Fruit fly (Drosophila melanogaster) S2 (cell line): ENCODE data around the gene fz2.

Experiments
- CG8478 ChIP-seq: fragments of >200 bp; optimal IDR thresholded peaks from 2 replicates; lab custom pipeline; 2018
- CTCF ChIP-seq, 2 experiments: fragments of >200 bp; optimal IDR thresholded peaks; 2 replicates each; lab custom pipeline; 2018

- TF ChIP-seq CTCF (optimal IDR thresholded peaks at IDR 0.05; lab: Kevin White, UChicago) (no peak), CG8478 (no peak)
Measured at dm6 chr3L:19196654-19197053, 38.5 kb downstream of the fz2 start.
